Worm (Caenorhabditis elegans): Measurements from ENCODE around the gene magi-1.

ce11 chrIV:11690988-11691387 lies 23.9 kb upstream of the magi-1 start, which contains the start of gene let-60:
- TF ChIP-seq nhr-12 (tag; optimal IDR thresholded peaks at IDR 0.05), result no peak
- TF ChIP-seq isw-1 (GFP tag; IDR thresholded peaks at IDR 0.05), result no peak
- no peak for TF ChIP-seq ztf-11 (tag; optimal IDR thresholded peaks at IDR 0.05)
- no peak for TF ChIP-seq ceh-82 (tag; optimal IDR thresholded peaks at IDR 0.05)

Measured in whole organism, L1 larva.